Fruit fly (Drosophila melanogaster) whole organism, prepupa: ENCODE data around the gene He.
A peak's percentile ranks its signal among the peaks of the same experiment; 100 is the strongest.

Experiments used
- Blimp-1 ChIP-seq: fragments of 200-800 bp; sonication (Bioruptor generic); optimal IDR thresholded peaks from 3 replicates; lab custom pipeline; 2017; ENCODE audit warnings: missing biosample characterization, missing genetic modification characterization, mild to moderate bottlenecking, moderate library complexity, missing genetic modification reagents
- CG10631 ChIP-seq: fragments of 200-800 bp; sonication (Bioruptor generic); optimal IDR thresholded peaks from 2 replicates; lab custom pipeline; 2016; ENCODE audit warnings: missing biosample characterization, missing genetic modification characterization
- CG11902 ChIP-seq: fragments of 200-800 bp; sonication (Bioruptor generic); optimal IDR thresholded peaks from 3 replicates; lab custom pipeline; 2016; ENCODE audit warnings: missing biosample characterization, missing genetic modification characterization
- CG15336 ChIP-seq: fragments of 200-800 bp; sonication (Bioruptor generic); IDR thresholded peaks from 2 replicates; pipeline ENCODE4 v1.3.6; 2022; ENCODE audit warnings: missing biosample characterization, missing genetic modification characterization
- CG1621 ChIP-seq: fragments of 200-800 bp; sonication (Bioruptor generic); optimal IDR thresholded peaks from 3 replicates; lab custom pipeline; 2018; ENCODE audit warnings: missing biosample characterization, mild to moderate bottlenecking, missing genetic modification characterization
- CG16779 ChIP-seq: fragments of 200-800 bp; sonication (Bioruptor generic); optimal IDR thresholded peaks from 3 replicates; lab custom pipeline; 2017; ENCODE audit warnings: missing biosample characterization, mild to moderate bottlenecking, missing genetic modification characterization
- CG3032 ChIP-seq: fragments of 200-800 bp; optimal IDR thresholded peaks from 2 replicates; lab custom pipeline; 2019; ENCODE audit warnings: missing biosample characterization, mild to moderate bottlenecking, missing genetic modification characterization, moderate library complexity
- CG31627 ChIP-seq: fragments of 200-800 bp; sonication (Bioruptor generic); optimal IDR thresholded peaks from 3 replicates; lab custom pipeline; 2016; ENCODE audit warnings: missing biosample characterization, missing genetic modification characterization
- CG32006 ChIP-seq: fragments of 200-800 bp; sonication (Bioruptor generic); optimal IDR thresholded peaks from 3 replicates; lab custom pipeline; 2017; ENCODE audit warnings: missing biosample characterization, mild to moderate bottlenecking, missing genetic modification characterization
- CG3919 ChIP-seq: fragments of 200-800 bp; sonication (Bioruptor generic); optimal IDR thresholded peaks from 3 replicates; lab custom pipeline; 2016; ENCODE audit warnings: missing biosample characterization, missing genetic modification characterization
- CG6792 ChIP-seq: fragments of 200-800 bp; sonication (Bioruptor generic); optimal IDR thresholded peaks from 3 replicates; lab custom pipeline; 2016; ENCODE audit warnings: missing biosample characterization, missing genetic modification characterization
- CG6808 ChIP-seq: fragments of 200-800 bp; sonication (Bioruptor generic); optimal IDR thresholded peaks from 3 replicates; lab custom pipeline; 2017; ENCODE audit warnings: missing biosample characterization, missing genetic modification characterization, mild to moderate bottlenecking, moderate library complexity, missing genetic modification reagents
- CG6854 ChIP-seq: fragments of 200-800 bp; sonication (Bioruptor generic); optimal IDR thresholded peaks from 2 replicates; lab custom pipeline; 2017; ENCODE audit warnings: missing biosample characterization, mild to moderate bottlenecking, missing genetic modification characterization
- CG7368 ChIP-seq: fragments of 200-800 bp; sonication (Bioruptor generic); optimal IDR thresholded peaks from 3 replicates; lab custom pipeline; 2016; ENCODE audit warnings: missing biosample characterization, missing genetic modification characterization
- CG8119 ChIP-seq: fragments of 200-800 bp; sonication (Bioruptor generic); IDR thresholded peaks from 3 replicates; pipeline ENCODE4 v1.3.6; 2022; ENCODE audit warnings: missing biosample characterization, missing genetic modification characterization
- CG8319 ChIP-seq: fragments of 200-800 bp; sonication (Bioruptor generic); optimal IDR thresholded peaks from 3 replicates; lab custom pipeline; 2016; ENCODE audit warnings: missing biosample characterization, missing genetic modification characterization
- CG8632 ChIP-seq: fragments of 200-800 bp; sonication (Bioruptor generic); optimal IDR thresholded peaks from 3 replicates; lab custom pipeline; 2016; ENCODE audit warnings: missing biosample characterization, missing genetic modification characterization
- CG9139 ChIP-seq: fragments of 200-800 bp; sonication (Bioruptor generic); optimal IDR thresholded peaks from 3 replicates; lab custom pipeline; 2017; ENCODE audit warnings: missing biosample characterization, mild to moderate bottlenecking, missing genetic modification characterization
- Eip78C ChIP-seq: fragments of 200-800 bp; sonication (Bioruptor generic); peaks from one replicate; lab custom pipeline; 2016; ENCODE audit warnings: missing biosample characterization, missing genetic modification characterization
- Ets21C ChIP-seq: fragments of 200-800 bp; sonication (Bioruptor generic); optimal IDR thresholded peaks from 3 replicates; lab custom pipeline; 2016; ENCODE audit warnings: missing biosample characterization, missing genetic modification characterization
- Ets96B ChIP-seq: fragments of 200-800 bp; optimal IDR thresholded peaks from 2 replicates; lab custom pipeline; 2019; ENCODE audit warnings: missing biosample characterization, mild to moderate bottlenecking, missing genetic modification characterization, moderate library complexity
- Gug ChIP-seq: fragments of 200-800 bp; sonication (Bioruptor generic); IDR thresholded peaks from 2 replicates; pipeline ENCODE4 v1.3.6; 2022; ENCODE audit warnings: missing biosample characterization, missing genetic modification characterization
- Hr39 ChIP-seq: fragments of 200-800 bp; sonication (Bioruptor generic); optimal IDR thresholded peaks from 2 replicates; lab custom pipeline; 2016; ENCODE audit warnings: missing biosample characterization, missing genetic modification characterization
- Hr4 ChIP-seq: fragments of 200-800 bp; sonication (Bioruptor generic); optimal IDR thresholded peaks from 3 replicates; lab custom pipeline; 2016; ENCODE audit warnings: missing biosample characterization, missing genetic modification characterization
- Met ChIP-seq: fragments of 200-800 bp; sonication (Bioruptor generic); optimal IDR thresholded peaks from 3 replicates; lab custom pipeline; 2016; ENCODE audit warnings: missing biosample characterization, missing genetic modification characterization
- OdsH ChIP-seq: fragments of 200-800 bp; sonication (Bioruptor generic); optimal IDR thresholded peaks from 3 replicates; lab custom pipeline; 2016; ENCODE audit warnings: missing biosample characterization, missing genetic modification characterization
- Smox ChIP-seq: fragments of 200-800 bp; sonication (Bioruptor generic); optimal IDR thresholded peaks from 3 replicates; lab custom pipeline; 2016; ENCODE audit warnings: missing biosample characterization, missing genetic modification characterization
- Sox102F ChIP-seq: fragments of 200-800 bp; sonication (Bioruptor generic); optimal IDR thresholded peaks from 2 replicates; lab custom pipeline; 2016; ENCODE audit warnings: missing biosample characterization, mild to moderate bottlenecking, missing genetic modification characterization
- Sox14 ChIP-seq: fragments of 200-800 bp; sonication (Bioruptor generic); optimal IDR thresholded peaks from 3 replicates; lab custom pipeline; 2016; ENCODE audit warnings: missing biosample characterization, missing genetic modification characterization
- Sox15 ChIP-seq: fragments of 200-800 bp; sonication (Bioruptor generic); optimal IDR thresholded peaks from 3 replicates; lab custom pipeline; 2016; ENCODE audit warnings: missing biosample characterization, missing genetic modification characterization
- achi ChIP-seq: fragments of 200-800 bp; sonication (Bioruptor generic); optimal IDR thresholded peaks from 3 replicates; lab custom pipeline; 2016; ENCODE audit warnings: missing biosample characterization, missing genetic modification characterization
- cyc ChIP-seq: fragments of 200-800 bp; sonication (Bioruptor generic); optimal IDR thresholded peaks from 3 replicates; lab custom pipeline; 2016; ENCODE audit warnings: missing biosample characterization, missing genetic modification characterization
- dac ChIP-seq: fragments of 200-800 bp; sonication (Bioruptor generic); optimal IDR thresholded peaks from 2 replicates; lab custom pipeline; 2017; ENCODE audit warnings: missing biosample characterization, mild to moderate bottlenecking, missing genetic modification characterization
- esn ChIP-seq: fragments of 200-800 bp; sonication (Bioruptor generic); optimal IDR thresholded peaks from 2 replicates; lab custom pipeline; 2016; ENCODE audit warnings: missing biosample characterization, mild to moderate bottlenecking, missing genetic modification characterization, moderate library complexity
- fd85E ChIP-seq: fragments of 200-800 bp; sonication (Bioruptor generic); optimal IDR thresholded peaks from 3 replicates; lab custom pipeline; 2016; ENCODE audit warnings: missing biosample characterization, missing genetic modification characterization
- lz ChIP-seq: fragments of 200-800 bp; sonication (Bioruptor generic); optimal IDR thresholded peaks from 3 replicates; lab custom pipeline; 2016; ENCODE audit warnings: missing biosample characterization, missing genetic modification characterization
- pdm3 ChIP-seq: fragments of 200-800 bp; sonication (Bioruptor generic); optimal IDR thresholded peaks from 3 replicates; lab custom pipeline; 2016; ENCODE audit warnings: missing biosample characterization, missing genetic modification characterization
- spab ChIP-seq: fragments of 200-800 bp; sonication (Bioruptor generic); optimal IDR thresholded peaks from 2 replicates; lab custom pipeline; 2017; ENCODE audit warnings: missing biosample characterization, mild to moderate bottlenecking, missing genetic modification characterization, missing genetic modification reagents
- svp ChIP-seq: fragments of 200-800 bp; sonication (Bioruptor generic); peaks from one replicate; lab custom pipeline; 2016; ENCODE audit warnings: missing biosample characterization, missing genetic modification characterization
- topi ChIP-seq: fragments of 200-800 bp; sonication (Bioruptor generic); optimal IDR thresholded peaks from 3 replicates; lab custom pipeline; 2016; ENCODE audit warnings: missing biosample characterization, missing genetic modification characterization

Gene He

dm6 chr2L:14020875-14021643 lies 48.3 kb upstream of the He start (continued):
- TF ChIP-seq esn (GFP tag; lab: Kevin White, UChicago) (peak; percentile 51), CG8119 (peak; percentile 74), Sox15 (peak; percentile 9), CG7368 (peak; percentile 41), Ets21C (GFP tag; lab: Kevin White, UChicago) (peak; percentile 13), Blimp-1 (GFP tag; lab: Kevin White, UChicago) (peak; percentile 11), svp (GFP tag; lab: Kevin White, UChicago) (no peak), Gug (peak; percentile 68), CG16779 (tag; lab: Kevin White, UChicago) (peak; percentile 20), achi (GFP tag; lab: Kevin White, UChicago) (peak; percentile 57), CG6792 (peak; percentile 47), cyc (GFP tag; lab: Kevin White, UChicago) (peak; percentile 45), CG3032 (peak; percentile 70), CG6808 (GFP tag; lab: Kevin White, UChicago) (no peak), CG15336 (GFP tag; lab: Robert Waterston, UW) (peak; percentile 71), lz (GFP tag; lab: Kevin White, UChicago) (peak; percentile 54), CG31627 (peak; percentile 51), Met (GFP tag; lab: Kevin White, UChicago) (peak; percentile 42), CG11902 (peak; percentile 12), fd85E (GFP tag; lab: Kevin White, UChicago) (no peak), CG10631 (GFP tag; lab: Kevin White, UChicago) (peak; percentile 71), CG9139 (no peak), Sox14 (GFP tag; lab: Kevin White, UChicago) (peak; percentile 72), CG8319 (GFP tag; lab: Kevin White, UChicago) (no peak), Smox (GFP tag; lab: Kevin White, UChicago) (peak; percentile 61), CG8632 (no peak), Hr4 (GFP tag; lab: Kevin White, UChicago) (peak; percentile 76), spab (GFP tag; lab: Kevin White, UChicago) (peak; percentile 22), Sox102F (GFP tag; lab: Kevin White, UChicago) (peak; percentile 76), pdm3 (peak; percentile 72), CG6854 (GFP tag; lab: Kevin White, UChicago) (no peak), CG1621 (tag; lab: Kevin White, UChicago) (peak; percentile 74)

- peak; percentile 83 for TF ChIP-seq svp (GFP tag; lab: Kevin White, UChicago)
- TF ChIP-seq CG31627 = no peak
Measured at dm6 chr2L:14020545-14020874, 47.8 kb upstream of the He start.

- TF ChIP-seq dac (GFP tag; lab: Kevin White, UChicago) = no peak
- TF ChIP-seq CG8319 (GFP tag; lab: Kevin White, UChicago) = no peak
- TF ChIP-seq Smox (GFP tag; lab: Kevin White, UChicago) = no peak
- TF ChIP-seq CG32006 (GFP tag; lab: Kevin White, UChicago) = peak; percentile 42
- TF ChIP-seq CG15336 (GFP tag; lab: Robert Waterston, UW) = no peak
- TF ChIP-seq spab (GFP tag; lab: Kevin White, UChicago) = no peak
- TF ChIP-seq Ets96B = peak; percentile 30
- TF ChIP-seq Sox15 = no peak
- TF ChIP-seq Met (GFP tag; lab: Kevin White, UChicago) = peak; percentile 5
- TF ChIP-seq cyc (GFP tag; lab: Kevin White, UChicago) = no peak
- no peak for TF ChIP-seq CG3919 (GFP tag; lab: Kevin White, UChicago)
- no peak for TF ChIP-seq topi (GFP tag; lab: Kevin White, UChicago)
- TF ChIP-seq Eip78C (GFP tag; lab: Kevin White, UChicago) = peak; percentile 37
- TF ChIP-seq CG16779 (tag; lab: Kevin White, UChicago) = no peak
- no peak for TF ChIP-seq Hr39 (GFP tag; lab: Kevin White, UChicago)
- TF ChIP-seq OdsH = peak; percentile 41
- TF ChIP-seq CG3032 = peak; percentile 33
Measured at dm6 chr2L:14020108-14020507, 47.4 kb upstream of the He start, which contains the start of gene NimC3. TSS of gene NimC3 (minus strand) at chr2L:14020208.
